Fruit fly (Drosophila melanogaster) whole organism, embryonic: ENCODE measurements around the gene Ptp4E.
A peak's percentile ranks its signal among the peaks of the same experiment; 100 is the strongest.

Source experiments
- Abd-B ChIP-seq: fragments of 200-800 bp; sonication (Bioruptor generic); optimal IDR thresholded peaks from 2 replicates; lab custom pipeline; 2018; ENCODE audit warnings: missing biosample characterization, mild to moderate bottlenecking, missing genetic modification characterization, moderate library complexity
- Awh ChIP-seq: fragments of 200-800 bp; sonication (Bioruptor generic); IDR thresholded peaks from 2 replicates; pipeline ENCODE4, ENCODE4 v1.3.6; 2022; ENCODE audit warnings: missing biosample characterization, missing genetic modification characterization
- C15 ChIP-seq: fragments of 200-800 bp; sonication (Bioruptor generic); IDR thresholded peaks from 3 replicates; pipeline ENCODE4 v1.3.6; 2022; ENCODE audit warnings: missing biosample characterization, missing genetic modification characterization
- CG10565 ChIP-seq: fragments of 200-800 bp; sonication (Bioruptor generic); optimal IDR thresholded peaks from 3 replicates; lab custom pipeline; 2016; ENCODE audit warnings: missing biosample characterization, mild to moderate bottlenecking, missing genetic modification characterization
- CG12104 ChIP-seq: fragments of 200-800 bp; sonication (Bioruptor generic); optimal IDR thresholded peaks from 3 replicates; lab custom pipeline; 2016; ENCODE audit warnings: missing biosample characterization, missing genetic modification characterization
- CG12744 ChIP-seq: fragments of 200-800 bp; sonication (Bioruptor generic); optimal IDR thresholded peaks from 2 replicates; lab custom pipeline; 2016; ENCODE audit warnings: missing biosample characterization, missing genetic modification characterization
- CG14667 ChIP-seq: fragments of 200-800 bp; sonication (Bioruptor generic); IDR thresholded peaks from 2 replicates; pipeline ENCODE4 v1.3.6; 2022; ENCODE audit warnings: missing biosample characterization, missing genetic modification characterization
- CG14965 ChIP-seq: fragments of 200-800 bp; sonication (Bioruptor generic); optimal IDR thresholded peaks from 2 replicates; lab custom pipeline; 2016; ENCODE audit warnings: missing biosample characterization, missing genetic modification characterization, borderline replicate concordance
- CG15073 ChIP-seq: fragments of 200-800 bp; sonication (Bioruptor generic); optimal IDR thresholded peaks from 2 replicates; lab custom pipeline; 2016; ENCODE audit warnings: missing biosample characterization, missing genetic modification characterization
- CG15479 ChIP-seq: fragments of 200-800 bp; sonication (Bioruptor generic); optimal IDR thresholded peaks from 3 replicates; lab custom pipeline; 2019; ENCODE audit warnings: missing biosample characterization, mild to moderate bottlenecking, missing genetic modification characterization, moderate library complexity
- CG16815 ChIP-seq: fragments of 200-800 bp; sonication (Bioruptor generic); optimal IDR thresholded peaks from 3 replicates; lab custom pipeline; 2017; ENCODE audit warnings: missing biosample characterization, mild to moderate bottlenecking, missing genetic modification characterization
- CG17385 ChIP-seq: fragments of 200-800 bp; sonication (Bioruptor generic); optimal IDR thresholded peaks from 3 replicates; lab custom pipeline; 2018; ENCODE audit warnings: missing biosample characterization, mild to moderate bottlenecking, missing genetic modification characterization
- CG18619 ChIP-seq: fragments of 200-800 bp; sonication (Bioruptor generic); optimal IDR thresholded peaks from 3 replicates; lab custom pipeline; 2017; ENCODE audit warnings: missing biosample characterization, mild to moderate bottlenecking, missing genetic modification characterization
- CG18764 ChIP-seq: fragments of 200-800 bp; sonication (Bioruptor generic); optimal IDR thresholded peaks from 3 replicates; lab custom pipeline; 2016; ENCODE audit warnings: missing biosample characterization, missing genetic modification characterization
- CG2116 ChIP-seq: fragments of 200-800 bp; sonication (Bioruptor generic); optimal IDR thresholded peaks from 3 replicates; lab custom pipeline; 2018; ENCODE audit warnings: missing biosample characterization, mild to moderate bottlenecking, missing genetic modification characterization
- CG2199 ChIP-seq: fragments of 200-800 bp; sonication (Bioruptor generic); IDR thresholded peaks from 3 replicates; pipeline ENCODE4 v1.3.6; 2022; ENCODE audit warnings: missing biosample characterization, missing genetic modification characterization
- CG32532 ChIP-seq: fragments of 200-800 bp; sonication (Bioruptor generic); IDR thresholded peaks from 2 replicates; pipeline ENCODE4 v1.3.6; 2022; ENCODE audit warnings: missing biosample characterization, missing genetic modification characterization
- CG4730 ChIP-seq: fragments of 200-800 bp; sonication (Bioruptor generic); IDR thresholded peaks from 2 replicates; pipeline ENCODE4 v1.3.6; 2022; ENCODE audit warnings: missing biosample characterization, missing genetic modification characterization
- CG7271 ChIP-seq: fragments of 200-800 bp; sonication (Bioruptor generic); optimal IDR thresholded peaks from 2 replicates; lab custom pipeline; 2018; ENCODE audit warnings: missing biosample characterization, mild to moderate bottlenecking, missing genetic modification characterization, moderate library complexity
- CG7786 ChIP-seq: fragments of 200-800 bp; sonication (Bioruptor generic); optimal IDR thresholded peaks from 2 replicates; lab custom pipeline; 2016; ENCODE audit warnings: missing biosample characterization, missing genetic modification characterization
- CG7928 ChIP-seq: fragments of 200-800 bp; sonication (Bioruptor generic); optimal IDR thresholded peaks from 2 replicates; lab custom pipeline; 2017; ENCODE audit warnings: missing biosample characterization, mild to moderate bottlenecking, missing genetic modification characterization
- CG8281 ChIP-seq: fragments of 200-800 bp; sonication (Bioruptor generic); optimal IDR thresholded peaks from 2 replicates; lab custom pipeline; 2018; ENCODE audit warnings: missing biosample characterization, mild to moderate bottlenecking, missing genetic modification characterization, moderate library complexity
- CG9215 ChIP-seq: fragments of 200-800 bp; sonication (Bioruptor generic); IDR thresholded peaks from 2 replicates; pipeline ENCODE4 v1.3.6; 2022; ENCODE audit warnings: missing biosample characterization, missing genetic modification characterization
- CG9727 ChIP-seq: fragments of 200-800 bp; sonication (Bioruptor generic); optimal IDR thresholded peaks from 3 replicates; lab custom pipeline; 2017; ENCODE audit warnings: missing biosample characterization, mild to moderate bottlenecking, missing genetic modification characterization
- Camta ChIP-seq: fragments of 200-800 bp; sonication (Bioruptor generic); optimal IDR thresholded peaks from 2 replicates; lab custom pipeline; 2016; ENCODE audit warnings: missing biosample characterization, missing genetic modification characterization
- H15 ChIP-seq: fragments of 200-800 bp; sonication (Bioruptor generic); IDR thresholded peaks from 3 replicates; pipeline ENCODE4 v1.3.6; 2022; ENCODE audit warnings: missing biosample characterization, missing genetic modification characterization
- HLH54F ChIP-seq: fragments of 200-800 bp; sonication (Bioruptor generic); optimal IDR thresholded peaks from 3 replicates; lab custom pipeline; 2016; ENCODE audit warnings: missing biosample characterization, missing genetic modification characterization
- HmgZ ChIP-seq: fragments of 200-800 bp; sonication (Bioruptor generic); optimal IDR thresholded peaks from 2 replicates; lab custom pipeline; 2018; ENCODE audit warnings: missing biosample characterization, mild to moderate bottlenecking, missing genetic modification characterization
- Hsf ChIP-seq: fragments of 200-800 bp; sonication (Bioruptor generic); optimal IDR thresholded peaks from 3 replicates; lab custom pipeline; 2016; ENCODE audit warnings: missing biosample characterization, missing genetic modification characterization
- Kr ChIP-seq: fragments of 200-800 bp; sonication (Bioruptor generic); optimal IDR thresholded peaks from 2 replicates; lab custom pipeline; 2017; ENCODE audit warnings: missing biosample characterization, mild to moderate bottlenecking, missing genetic modification characterization
- Lpt ChIP-seq: fragments of >200 bp; optimal IDR thresholded peaks from 2 replicates; lab custom pipeline; 2018; ENCODE audit warnings: missing biosample characterization, missing genetic modification characterization
- Mes4 ChIP-seq: fragments of 200-800 bp; sonication (Bioruptor generic); optimal IDR thresholded peaks from 2 replicates; lab custom pipeline; 2016; ENCODE audit warnings: missing biosample characterization, missing genetic modification characterization
- Sox102F ChIP-seq: fragments of 200-800 bp; sonication (Bioruptor generic); optimal IDR thresholded peaks from 2 replicates; lab custom pipeline; 2018; ENCODE audit warnings: missing biosample characterization, mild to moderate bottlenecking, missing genetic modification characterization, moderate library complexity
- Usf ChIP-seq: fragments of 200-800 bp; sonication (Bioruptor generic); optimal IDR thresholded peaks from 2 replicates; lab custom pipeline; 2017; ENCODE audit warnings: missing genotype, missing biosample characterization, missing genetic modification characterization
- btn ChIP-seq: fragments of 200-800 bp; sonication (Bioruptor generic); optimal IDR thresholded peaks from 2 replicates; lab custom pipeline; 2016; ENCODE audit warnings: missing biosample characterization, missing genetic modification characterization
- ci ChIP-seq: fragments of 200-800 bp; sonication (Bioruptor generic); IDR thresholded peaks from 3 replicates; pipeline ENCODE4 v1.3.6; 2022; ENCODE audit warnings: missing biosample characterization, missing genetic modification characterization
- disco-r ChIP-seq: fragments of 200-800 bp; sonication (Bioruptor generic); optimal IDR thresholded peaks from 2 replicates; lab custom pipeline; 2016; ENCODE audit warnings: missing biosample characterization, missing genetic modification characterization
- ftz-f1 ChIP-seq: fragments of 200-800 bp; sonication (Bioruptor generic); optimal IDR thresholded peaks from 2 replicates; lab custom pipeline; 2016; ENCODE audit warnings: missing biosample characterization, missing genetic modification characterization
- gfzf ChIP-seq: fragments of 200-800 bp; sonication (Bioruptor generic); optimal IDR thresholded peaks from 2 replicates; lab custom pipeline; 2016; ENCODE audit warnings: missing biosample characterization, mild to moderate bottlenecking, missing genetic modification characterization, moderate library complexity
- gsb ChIP-seq: fragments of 200-800 bp; sonication (Bioruptor generic); IDR thresholded peaks from 2 replicates; pipeline ENCODE4 v1.3.6; 2022; ENCODE audit warnings: missing biosample characterization, missing genetic modification characterization
- hkb ChIP-seq, 2 experiments: fragments of 200-800 bp in 1 of 2; fragments of >200 bp in 1 of 2; sonication (Bioruptor generic) in 1 of 2; IDR thresholded peaks in 1 of 2; optimal IDR thresholded peaks in 1 of 2; 2 replicates each; pipeline versions ENCODE4 v1.3.6 to Lab custom; 2017 to 2022; ENCODE audit warnings: missing biosample characterization in 1 of 2, missing genetic modification characterization in 1 of 2
- knrl ChIP-seq: fragments of 200-800 bp; sonication (Bioruptor generic); IDR thresholded peaks from 3 replicates; pipeline ENCODE4 v1.3.6; 2022; ENCODE audit warnings: missing biosample characterization, missing genetic modification characterization; ENCODE audit not compliant: partially characterized antibody
- luna ChIP-seq: fragments of 200-800 bp; sonication (Bioruptor generic); optimal IDR thresholded peaks from 2 replicates; lab custom pipeline; 2016; ENCODE audit warnings: missing biosample characterization, missing genetic modification characterization
- nerfin-1 ChIP-seq: fragments of 200-800 bp; sonication (Bioruptor generic); optimal IDR thresholded peaks from 3 replicates; lab custom pipeline; 2019; ENCODE audit warnings: missing biosample characterization, mild to moderate bottlenecking, missing genetic modification characterization, moderate library complexity
- scrt ChIP-seq: fragments of 200-800 bp; sonication (Bioruptor generic); optimal IDR thresholded peaks from 2 replicates; lab custom pipeline; 2018; ENCODE audit warnings: missing biosample characterization, mild to moderate bottlenecking, missing genetic modification characterization, moderate library complexity
- tin ChIP-seq: fragments of 200-800 bp; sonication (Bioruptor generic); optimal IDR thresholded peaks from 3 replicates; lab custom pipeline; 2016; ENCODE audit warnings: missing biosample characterization, missing genetic modification characterization
- twi ChIP-seq: fragments of 200-800 bp; optimal IDR thresholded peaks from 2 replicates; lab custom pipeline; 2019; ENCODE audit warnings: missing biosample characterization, mild to moderate bottlenecking, missing genetic modification characterization, moderate library complexity
- wek ChIP-seq: fragments of 200-800 bp; sonication (Bioruptor generic); optimal IDR thresholded peaks from 3 replicates; lab custom pipeline; 2018; ENCODE audit warnings: missing biosample characterization, mild to moderate bottlenecking, missing genetic modification characterization, moderate library complexity
- wor ChIP-seq: fragments of 200-800 bp; sonication (Bioruptor generic); IDR thresholded peaks from 2 replicates; pipeline ENCODE4 v1.3.6; 2022; ENCODE audit warnings: missing biosample characterization, missing genetic modification characterization

The Ptp4E gene

DNA sequence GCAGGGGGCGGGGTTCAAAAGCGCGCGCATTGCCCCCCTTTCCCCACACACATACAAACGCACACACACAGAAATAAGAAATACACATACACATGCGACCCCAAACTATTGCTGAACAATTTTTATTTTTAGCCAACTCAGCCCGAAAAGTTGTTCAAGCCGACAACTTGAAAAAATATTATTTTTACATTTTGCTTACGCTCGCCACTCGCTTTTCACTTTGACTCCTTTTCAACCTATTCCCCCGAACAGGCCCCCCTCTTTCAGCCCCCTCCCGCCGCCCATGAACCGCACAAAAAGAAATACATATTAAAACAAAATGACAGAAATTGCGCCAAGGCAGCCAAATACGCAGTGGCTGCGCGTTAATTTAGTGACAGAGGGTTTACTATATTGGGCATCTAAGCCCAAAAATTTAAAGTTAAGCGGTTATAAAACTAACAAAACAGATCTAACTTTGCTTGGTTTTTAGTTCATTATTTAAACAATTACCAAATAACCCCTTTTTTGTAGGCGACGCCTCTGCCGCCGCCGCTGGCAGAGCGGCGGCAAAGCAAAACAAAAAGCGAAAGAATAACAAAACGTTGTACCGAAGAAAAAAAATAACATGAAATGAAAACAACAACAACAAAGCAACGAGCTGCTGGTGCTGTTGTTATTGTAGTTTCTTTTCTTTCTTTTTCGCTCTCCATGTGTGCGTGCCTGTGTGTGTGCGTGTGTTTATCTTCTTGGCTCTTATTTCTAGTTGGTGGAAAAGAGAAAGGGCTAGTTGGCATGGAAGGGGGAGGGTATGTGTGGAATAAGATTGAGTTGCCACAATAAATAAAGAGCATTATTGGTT is 28.8 kb upstream of the Ptp4E start (continued):
- TF ChIP-seq Mes4 (GFP tag; lab: Kevin White, UChicago) (peak; percentile 99), CG15073 (GFP tag; lab: Kevin White, UChicago) (peak; percentile 94), hkb (optimal IDR thresholded peaks at IDR 0.05; lab: Kevin White, UChicago) (no peak), hkb (GFP tag; IDR thresholded peaks at IDR 0.05; lab: Robert Waterston, UW) (peak; percentile 100), HLH54F (GFP tag; lab: Kevin White, UChicago) (peak; percentile 100), H15 (GFP tag; lab: Robert Waterston, UW) (peak; percentile 100), btn (GFP tag; lab: Kevin White, UChicago) (peak; percentile 99), wor (peak; percentile 99), Sox102F (GFP tag; lab: Kevin White, UChicago) (peak; percentile 100), Lpt (GFP tag; lab: Kevin White, UChicago) (no peak), wek (GFP tag; lab: Kevin White, UChicago) (peak; percentile 98), scrt (peak; percentile 99), Usf (GFP tag; lab: Kevin White, UChicago) (peak; percentile 100), CG7271 (tag; lab: Kevin White, UChicago) (peak; percentile 99), Awh (peak; percentile 100), nerfin-1 (tag; lab: Kevin White, UChicago) (peak; percentile 99), CG9727 (GFP tag; lab: Kevin White, UChicago) (peak; percentile 100), CG18619 (peak; percentile 100), Hsf (GFP tag; lab: Kevin White, UChicago) (peak; percentile 100), CG9215 (GFP tag; lab: Robert Waterston, UW) (peak; percentile 99), tin (peak; percentile 100), gsb (peak; percentile 99), CG17385 (GFP tag; lab: Kevin White, UChicago) (peak; percentile 100), disco-r (GFP tag; lab: Kevin White, UChicago) (peak; percentile 99), CG2199 (GFP tag; lab: Robert Waterston, UW) (peak; percentile 100), CG4730 (GFP tag; lab: Robert Waterston, UW) (peak; percentile 100), CG12104 (GFP tag; lab: Kevin White, UChicago) (peak; percentile 100), CG14667 (peak; percentile 100), CG14965 (peak; percentile 93), Camta (peak; percentile 100), HmgZ (tag; lab: Kevin White, UChicago) (peak; percentile 100), twi (tag; lab: Kevin White, UChicago) (peak; percentile 99), ci (GFP tag; lab: Robert Waterston, UW) (peak; percentile 100), CG15479 (GFP tag; lab: Kevin White, UChicago) (peak; percentile 96), Abd-B (GFP tag; lab: Kevin White, UChicago) (peak; percentile 100), CG7928 (peak; percentile 89), Kr (GFP tag; lab: Kevin White, UChicago) (peak; percentile 97), CG2116 (GFP tag; lab: Kevin White, UChicago) (peak; percentile 94), CG16815 (GFP tag; lab: Kevin White, UChicago) (peak; percentile 100), knrl (GFP tag; lab: Robert Waterston, UW) (no peak), CG8281 (tag; lab: Kevin White, UChicago) (peak; percentile 96), C15 (GFP tag; lab: Robert Waterston, UW) (peak; percentile 99), CG18764 (peak; percentile 99), gfzf (peak; percentile 43), ftz-f1 (GFP tag; lab: Kevin White, UChicago) (peak; percentile 98), luna (GFP tag; lab: Kevin White, UChicago) (peak; percentile 99), CG32532 (GFP tag; lab: Robert Waterston, UW) (peak; percentile 100), CG10565 (GFP tag; lab: Kevin White, UChicago) (peak; percentile 98), CG12744 (GFP tag; lab: Kevin White, UChicago) (peak; percentile 99), CG7786 (GFP tag; lab: Kevin White, UChicago) (peak; percentile 100)
